Fruit fly (Drosophila melanogaster): Measurements from ENCODE around the gene nero.

The nero gene

DNA sequence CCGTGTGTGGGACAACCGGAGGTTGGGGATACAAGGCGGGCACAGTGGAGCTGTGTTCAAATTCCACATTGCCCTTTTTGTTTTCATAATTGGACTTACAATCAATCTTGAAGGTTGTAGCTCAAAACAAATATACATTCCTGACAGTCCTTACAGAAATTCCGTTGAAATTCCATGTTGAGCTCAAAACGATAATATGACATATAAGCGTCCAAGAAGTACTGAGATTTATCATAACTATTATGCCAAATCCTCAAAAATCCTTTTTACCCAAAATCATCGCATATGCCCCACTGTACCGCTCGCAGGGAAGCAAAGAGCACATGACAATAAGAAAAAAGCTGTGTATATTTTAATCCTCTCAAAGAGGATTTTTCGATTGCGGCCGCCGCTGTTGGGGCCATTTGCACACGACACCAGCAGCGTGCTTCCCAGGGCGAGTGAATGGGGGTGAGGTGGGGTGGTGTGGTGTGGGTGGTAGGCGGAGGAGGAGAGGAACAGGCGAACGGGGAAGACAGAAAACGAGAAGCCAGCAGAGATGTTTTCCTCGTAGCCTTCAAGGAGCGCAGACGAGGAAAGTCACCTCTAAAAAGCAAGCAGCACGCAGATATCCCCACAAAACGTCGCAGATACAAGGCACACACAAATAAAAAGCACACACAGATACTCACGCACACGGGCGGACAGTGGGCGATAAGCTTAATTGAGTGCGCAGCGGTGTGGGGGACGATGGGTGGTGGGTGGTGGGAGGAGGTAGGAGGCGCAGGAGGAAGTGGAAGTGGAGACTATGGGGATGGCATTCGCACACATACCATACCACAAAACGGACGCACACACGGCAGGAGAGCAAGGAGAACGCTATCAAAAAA lies 29.8 kb downstream of the nero start (continued):
- no peak for TF ChIP-seq gsb (GFP tag; IDR thresholded peaks at IDR 0.05)
- TF ChIP-seq CG12104 (GFP tag; optimal IDR thresholded peaks at IDR 0.05) = no peak
- no peak for TF ChIP-seq Awh (GFP tag; IDR thresholded peaks at IDR 0.05)
- peak; percentile 59 for TF ChIP-seq Abd-B (GFP tag; optimal IDR thresholded peaks at IDR 0.05)
- TF ChIP-seq salm (tag; optimal IDR thresholded peaks at IDR 0.05) = peak; percentile 2
- TF ChIP-seq Optix (GFP tag; IDR thresholded peaks at IDR 0.05) = peak; percentile 57; the same call in 2 of the 3 replicates
- TF ChIP-seq Neu2 (GFP tag; optimal IDR thresholded peaks at IDR 0.05; ENCODE audit: borderline replicate concordance) = no peak
- TF ChIP-seq CG10274 (GFP tag; optimal IDR thresholded peaks at IDR 0.05) = peak; percentile 39
- peak; percentile 72 for TF ChIP-seq CG10147 (GFP tag; optimal IDR thresholded peaks at IDR 0.05)
- no peak for TF ChIP-seq vnd (GFP tag; IDR thresholded peaks at IDR 0.05; ENCODE audit: partially characterized antibody)
- peak; percentile 63 for TF ChIP-seq HHEX (GFP tag; optimal IDR thresholded peaks at IDR 0.05)
- TF ChIP-seq Dip2 (GFP tag; IDR thresholded peaks at IDR 0.05) = no peak
- no peak for TF ChIP-seq CG14860 (GFP tag; IDR thresholded peaks at IDR 0.05; ENCODE audit: partially characterized antibody)
- TF ChIP-seq unc-4 (GFP tag; IDR thresholded peaks at IDR 0.05; ENCODE audit: partially characterized antibody) = no peak
- no peak for TF ChIP-seq CkIIα-i1 (GFP tag; IDR thresholded peaks at IDR 0.05)
- TF ChIP-seq slp2 (GFP tag; optimal IDR thresholded peaks at IDR 0.05) = peak; percentile 1
- no peak for TF ChIP-seq CG4404 (GFP tag; IDR thresholded peaks at IDR 0.05)
- TF ChIP-seq kni (GFP tag; optimal IDR thresholded peaks at IDR 0.05) = no peak
- TF ChIP-seq sim (GFP tag; IDR thresholded peaks at IDR 0.05) = no peak
- no peak; the same call in 1 of the 2 replicates for TF ChIP-seq CG7372 (GFP tag; IDR thresholded peaks at IDR 0.05)
- TF ChIP-seq CG13424 (tag; optimal IDR thresholded peaks at IDR 0.05) = peak; percentile 73
- no peak for TF ChIP-seq knrl (GFP tag; IDR thresholded peaks at IDR 0.05; ENCODE audit: partially characterized antibody)
- TF ChIP-seq az2 (GFP tag; optimal IDR thresholded peaks at IDR 0.05) = peak; percentile 50
- TF ChIP-seq CG11723 (GFP tag; optimal IDR thresholded peaks at IDR 0.05) = peak; percentile 18
- TF ChIP-seq Fer3 (tag; optimal IDR thresholded peaks at IDR 0.05) = peak; percentile 57
- TF ChIP-seq Dek (tag; optimal IDR thresholded peaks at IDR 0.05) = peak; percentile 14
- no peak for TF ChIP-seq Mad (GFP tag; optimal IDR thresholded peaks at IDR 0.05)
- peak; percentile 3 for TF ChIP-seq CTCF (GFP tag; optimal IDR thresholded peaks at IDR 0.05)
- TF ChIP-seq CG15073 (GFP tag; optimal IDR thresholded peaks at IDR 0.05) = no peak
- TF ChIP-seq CG6854 (GFP tag; optimal IDR thresholded peaks at IDR 0.05) = peak; percentile 30
- peak; percentile 52 for TF ChIP-seq schlank (tag; optimal IDR thresholded peaks at IDR 0.05)
- peak; percentile 59 for TF ChIP-seq phol (tag; optimal IDR thresholded peaks at IDR 0.05)
- TF ChIP-seq CG15601 (tag; optimal IDR thresholded peaks at IDR 0.05) = peak; percentile 2
- TF ChIP-seq CG8478 (optimal IDR thresholded peaks at IDR 0.05) = no peak
- peak; percentile 53 for TF ChIP-seq CG13296 (GFP tag; optimal IDR thresholded peaks at IDR 0.05)
- peak; percentile 24 for TF ChIP-seq jing (GFP tag; optimal IDR thresholded peaks at IDR 0.05)
- TF ChIP-seq jumu (GFP tag; optimal IDR thresholded peaks at IDR 0.05) = peak; percentile 40
- TF ChIP-seq rib (GFP tag; IDR thresholded peaks at IDR 0.05) = no peak
- TF ChIP-seq crol (GFP tag; IDR thresholded peaks at IDR 0.05) = peak; percentile 82
- TF ChIP-seq CG11560 (tag; IDR thresholded peaks at IDR 0.05) = no peak
- TF ChIP-seq CG10431 (GFP tag; optimal IDR thresholded peaks at IDR 0.05) = no peak
- TF ChIP-seq BtbVII (GFP tag; optimal IDR thresholded peaks at IDR 0.05) = peak; percentile 54
- TF ChIP-seq Atf3 (GFP tag; optimal IDR thresholded peaks at IDR 0.05) = no peak
- peak; percentile 74 for TF ChIP-seq gem (tag; optimal IDR thresholded peaks at IDR 0.05)
- TF ChIP-seq pum (GFP tag; optimal IDR thresholded peaks at IDR 0.05) = no peak
- TF ChIP-seq Deaf1 (tag; optimal IDR thresholded peaks at IDR 0.05) = no peak
- TF ChIP-seq shn (GFP tag; optimal IDR thresholded peaks at IDR 0.05) = peak; percentile 73
- TF ChIP-seq CG4854 (GFP tag; optimal IDR thresholded peaks at IDR 0.05) = no peak
- TF ChIP-seq peb (GFP tag; IDR thresholded peaks at IDR 0.05) = no peak
- no peak for TF ChIP-seq CG17802 (tag; optimal IDR thresholded peaks at IDR 0.05)
